Fruit fly (Drosophila melanogaster): ENCODE results near the gene mthl5.

DNA sequence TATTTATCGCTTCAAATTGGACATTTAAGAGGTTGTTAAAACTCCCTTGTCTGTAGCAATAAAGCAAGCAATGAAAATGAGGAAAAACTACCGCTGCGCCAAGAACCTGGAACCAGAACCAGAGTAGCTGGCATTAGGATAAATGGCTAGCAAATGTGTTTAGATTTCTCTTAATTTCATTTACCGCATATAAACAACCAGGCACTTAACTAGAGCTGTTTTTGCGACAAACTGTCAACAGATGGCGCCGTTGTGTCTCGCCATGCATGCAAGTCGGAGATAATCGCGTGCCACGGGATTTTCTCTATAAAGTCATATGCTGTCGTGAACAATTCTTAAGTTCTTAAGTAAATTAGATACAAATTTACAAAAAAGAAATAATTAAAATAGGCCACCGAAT lies 46.9 kb upstream of the mthl5 start:
- TF ChIP-seq pan (optimal IDR thresholded peaks at IDR 0.05) (no peak), psq (optimal IDR thresholded peaks at IDR 0.05) (no peak), EcR (GFP tag; optimal IDR thresholded peaks at IDR 0.05) (no peak), usp (GFP tag; optimal IDR thresholded peaks at IDR 0.05) (no peak), Dll (optimal IDR thresholded peaks at IDR 0.05) (no peak)

All from whole organism.